Fruit fly (Drosophila melanogaster): ENCODE data around the gene PGRP-LD.

The PGRP-LD gene

dm6 chr3L:5823763-5824445 lies 44.1 kb downstream of the PGRP-LD start (continued):
- TF ChIP-seq CG12219 (GFP tag; optimal IDR thresholded peaks at IDR 0.05) (peak; percentile 80), Deaf1 (tag; optimal IDR thresholded peaks at IDR 0.05) (peak; percentile 40), Bteb2 (GFP tag; optimal IDR thresholded peaks at IDR 0.05) (peak; percentile 53), org-1 (GFP tag; optimal IDR thresholded peaks at IDR 0.05) (peak; percentile 88), CG4854 (GFP tag; optimal IDR thresholded peaks at IDR 0.05) (peak; percentile 83), row (GFP tag; IDR thresholded peaks at IDR 0.05) (peak; percentile 36; the same call in 1 of the 3 replicates), CG2120 (GFP tag; optimal IDR thresholded peaks at IDR 0.05) (peak; percentile 38), gsb-n (tag; optimal IDR thresholded peaks at IDR 0.05) (peak; percentile 86), zf30C (GFP tag; optimal IDR thresholded peaks at IDR 0.05) (peak; percentile 71), Hr39 (optimal IDR thresholded peaks at IDR 0.05) (no peak), Hsf (GFP tag; optimal IDR thresholded peaks at IDR 0.05) (peak; percentile 67), CG10209 (GFP tag; optimal IDR thresholded peaks at IDR 0.05) (peak; percentile 91), Dfd (GFP tag; optimal IDR thresholded peaks at IDR 0.05) (no peak), rib (GFP tag; IDR thresholded peaks at IDR 0.05) (0 out of 2 replicates have a peak, but pooled peaks have one; percentile 37), Elba2 (GFP tag; optimal IDR thresholded peaks at IDR 0.05) (no peak), Ssrp (tag; optimal IDR thresholded peaks at IDR 0.05) (peak; percentile 47), CG17829 (tag; optimal IDR thresholded peaks at IDR 0.05) (peak; percentile 66), bab2 (GFP tag; optimal IDR thresholded peaks at IDR 0.05) (peak; percentile 95), CG17568 (GFP tag; optimal IDR thresholded peaks at IDR 0.05) (peak; percentile 89), Doc2 (GFP tag; IDR thresholded peaks at IDR 0.05) (no peak), sens-2 (GFP tag; IDR thresholded peaks at IDR 0.05) (no peak), CG17385 (GFP tag; optimal IDR thresholded peaks at IDR 0.05) (peak; percentile 47), Doc3 (GFP tag; IDR thresholded peaks at IDR 0.05; ENCODE audit: partially characterized antibody) (no peak), Dad (GFP tag; optimal IDR thresholded peaks at IDR 0.05) (peak; percentile 79), CG31388 (GFP tag; optimal IDR thresholded peaks at IDR 0.05) (peak; percentile 54), CG12236 (GFP tag; optimal IDR thresholded peaks at IDR 0.05) (peak; percentile 92), CG9727 (GFP tag; optimal IDR thresholded peaks at IDR 0.05) (peak; percentile 93), wor (GFP tag; IDR thresholded peaks at IDR 0.05) (no peak), kni (GFP tag; optimal IDR thresholded peaks at IDR 0.05) (peak; percentile 89), CG31441 (GFP tag; IDR thresholded peaks at IDR 0.05) (peak; percentile 87), gce (GFP tag; IDR thresholded peaks at IDR 0.05) (peak; percentile 74; the same call in 1 of the 3 replicates), Atf3 (GFP tag; optimal IDR thresholded peaks at IDR 0.05) (peak; percentile 75), tio (GFP tag; optimal IDR thresholded peaks at IDR 0.05) (peak; percentile 58), CG6689 (GFP tag; IDR thresholded peaks at IDR 0.05) (peak; percentile 49; the same call in 1 of the 2 replicates), CG10366 (GFP tag; IDR thresholded peaks at IDR 0.05) (peak; percentile 55), CG9609 (GFP tag; optimal IDR thresholded peaks at IDR 0.05) (peak; percentile 81), CG3838 (GFP tag; optimal IDR thresholded peaks at IDR 0.05) (peak; percentile 88), fd96Cb (tag; optimal IDR thresholded peaks at IDR 0.05) (peak; percentile 80), CG8089 (GFP tag; optimal IDR thresholded peaks at IDR 0.05) (peak; percentile 94), Neu2 (GFP tag; optimal IDR thresholded peaks at IDR 0.05; ENCODE audit: borderline replicate concordance) (peak; percentile 55), CG9876 (GFP tag; optimal IDR thresholded peaks at IDR 0.05) (peak; percentile 80), TFAM (GFP tag; optimal IDR thresholded peaks at IDR 0.05) (peak; percentile 83), Hey (tag; optimal IDR thresholded peaks at IDR 0.05) (peak; percentile 13), zfh1 (GFP tag; IDR thresholded peaks at IDR 0.05) (peak; percentile 82), CG3995 (GFP tag; optimal IDR thresholded peaks at IDR 0.05) (no peak), hbn (GFP tag; IDR thresholded peaks at IDR 0.05; ENCODE audit: partially characterized antibody) (no peak), btn (GFP tag; optimal IDR thresholded peaks at IDR 0.05) (peak; percentile 90), tx (GFP tag; optimal IDR thresholded peaks at IDR 0.05) (peak; percentile 56), aop (GFP tag; IDR thresholded peaks at IDR 0.05) (no peak), jumu (GFP tag; optimal IDR thresholded peaks at IDR 0.05) (peak; percentile 62), CG7928 (GFP tag; optimal IDR thresholded peaks at IDR 0.05) (peak; percentile 18)
